Fruit fly (Drosophila melanogaster): ENCODE results near the gene PVRAP.

DNA sequence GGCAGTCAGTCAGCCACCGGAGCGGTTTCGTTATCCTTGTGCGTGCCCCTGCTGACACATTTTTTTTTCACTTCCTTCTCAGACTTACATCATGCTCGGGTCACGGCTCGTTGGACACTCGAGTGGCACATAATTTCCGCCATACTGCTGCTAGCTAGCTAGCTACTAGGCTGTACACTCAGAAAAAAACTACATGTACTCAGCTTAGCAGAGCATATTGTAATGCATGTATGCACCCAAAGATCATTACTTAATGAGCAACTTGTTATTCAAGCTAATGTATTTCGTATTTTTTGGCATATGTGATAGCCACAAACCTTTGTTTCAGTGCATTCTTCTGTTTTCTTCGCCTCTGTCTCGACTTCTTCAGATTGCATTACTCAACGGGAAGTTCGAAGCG is 32.6 kb upstream of the PVRAP start:
- no peak for TF ChIP-seq CG15710 (tag; optimal IDR thresholded peaks at IDR 0.05)
- no peak for TF ChIP-seq D1 (tag; optimal IDR thresholded peaks at IDR 0.05)
- no peak for TF ChIP-seq CG13204 (GFP tag; optimal IDR thresholded peaks at IDR 0.05)
- no peak for TF ChIP-seq Ets98B (GFP tag; IDR thresholded peaks at IDR 0.05)
- TF ChIP-seq CG32121 (GFP tag; IDR thresholded peaks at IDR 0.05), result no peak
- TF ChIP-seq Pif1A (GFP tag; optimal IDR thresholded peaks at IDR 0.05), result no peak
- no peak for TF ChIP-seq CG10348 (GFP tag; IDR thresholded peaks at IDR 0.05)
- no peak for TF ChIP-seq Pif1B (GFP tag; optimal IDR thresholded peaks at IDR 0.05)
- TF ChIP-seq CG34367 (tag; optimal IDR thresholded peaks at IDR 0.05), result no peak
- TF ChIP-seq CG12605 (GFP tag; IDR thresholded peaks at IDR 0.05), result no peak
